Worm (Caenorhabditis elegans) whole organism, mixed stage, embryonic: ENCODE data around the gene eif-2D.

Experiments
- blmp-1 ChIP-seq: fragments of 150-350 bp; optimal IDR thresholded peaks from 2 replicates; lab custom pipeline; 2014; ENCODE audit warnings: missing biosample characterization, missing genetic modification characterization
- ceh-43 ChIP-seq: fragments of 200-800 bp; sonication (Bioruptor generic); optimal IDR thresholded peaks from 2 replicates; lab custom pipeline; 2018; ENCODE audit warnings: mild to moderate bottlenecking, missing genetic modification characterization, moderate library complexity, missing compliant biosample characterization
- ceh-83 ChIP-seq: fragments of 200-800 bp; sonication (Bioruptor generic); optimal IDR thresholded peaks from 2 replicates; lab custom pipeline; 2018; ENCODE audit warnings: mild to moderate bottlenecking, missing genetic modification characterization, missing compliant biosample characterization
- elt-3 ChIP-seq: fragments of 150-350 bp; optimal IDR thresholded peaks from 2 replicates; lab custom pipeline; 2014; ENCODE audit warnings: missing biosample characterization, missing genetic modification characterization
- lin-13 ChIP-seq: fragments of 150-350 bp; optimal IDR thresholded peaks from 2 replicates; lab custom pipeline; 2014; ENCODE audit warnings: missing biosample characterization, missing genetic modification characterization
- mep-1 ChIP-seq: fragments of 150-350 bp; optimal IDR thresholded peaks from 2 replicates; lab custom pipeline; 2017; ENCODE audit warnings: missing biosample characterization, missing genetic modification reagents, missing genetic modification characterization, inconsistent platforms
- sptf-1 ChIP-seq: sonication (generic microtip); optimal IDR thresholded peaks from 2 replicates; lab custom pipeline; 2017; ENCODE audit warnings: mild to moderate bottlenecking, missing genetic modification characterization, moderate library complexity, missing compliant biosample characterization
- unc-39 ChIP-seq: fragments of 150-350 bp; optimal IDR thresholded peaks from 2 replicates; lab custom pipeline; 2014; ENCODE audit warnings: missing biosample characterization, missing genetic modification characterization
- unc-62 ChIP-seq: fragments of 150-350 bp; optimal IDR thresholded peaks from 2 replicates; lab custom pipeline; 2014; ENCODE audit warnings: missing biosample characterization, missing genetic modification reagents, missing genetic modification characterization
- ztf-11 ChIP-seq: fragments of 150-350 bp; optimal IDR thresholded peaks from 2 replicates; lab custom pipeline; 2014; ENCODE audit warnings: missing biosample characterization, missing genetic modification characterization

DNA sequence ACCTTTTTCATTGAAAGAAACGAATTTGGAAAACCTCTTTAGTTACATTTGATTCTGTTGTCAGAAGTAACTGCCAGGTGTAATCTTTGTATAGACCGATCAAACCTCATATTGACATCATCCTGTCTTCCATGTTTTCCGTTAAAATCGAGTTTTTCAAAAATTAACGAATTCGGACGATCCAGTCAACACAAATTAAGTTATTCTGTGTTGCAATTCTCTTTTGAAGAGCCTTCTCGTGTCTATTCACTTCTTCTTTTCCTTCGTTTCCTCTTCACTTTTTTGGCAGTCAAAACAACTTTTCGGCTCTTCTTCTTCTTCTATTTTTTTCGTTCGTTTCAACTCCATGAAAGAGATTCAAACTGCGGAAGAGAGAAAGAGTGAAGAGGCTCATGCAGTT lies 16.6 kb downstream of the eif-2D start:
- TF ChIP-seq mep-1 (tag; lab: Kevin White, UChicago) (no peak), sptf-1 (tag; lab: Kevin White, UChicago) (no peak), unc-62 (GFP tag; lab: Kevin White, UChicago) (no peak), lin-13 (no peak), ceh-43 (no peak), elt-3 (tag; lab: Kevin White, UChicago) (no peak), ceh-83 (GFP tag; lab: Kevin White, UChicago) (no peak), unc-39 (no peak), ztf-11 (tag; lab: Kevin White, UChicago) (no peak), blmp-1 (tag; lab: Kevin White, UChicago) (no peak)
